Fruit fly (Drosophila melanogaster): ENCODE measurements around the gene CG14313.

DNA sequence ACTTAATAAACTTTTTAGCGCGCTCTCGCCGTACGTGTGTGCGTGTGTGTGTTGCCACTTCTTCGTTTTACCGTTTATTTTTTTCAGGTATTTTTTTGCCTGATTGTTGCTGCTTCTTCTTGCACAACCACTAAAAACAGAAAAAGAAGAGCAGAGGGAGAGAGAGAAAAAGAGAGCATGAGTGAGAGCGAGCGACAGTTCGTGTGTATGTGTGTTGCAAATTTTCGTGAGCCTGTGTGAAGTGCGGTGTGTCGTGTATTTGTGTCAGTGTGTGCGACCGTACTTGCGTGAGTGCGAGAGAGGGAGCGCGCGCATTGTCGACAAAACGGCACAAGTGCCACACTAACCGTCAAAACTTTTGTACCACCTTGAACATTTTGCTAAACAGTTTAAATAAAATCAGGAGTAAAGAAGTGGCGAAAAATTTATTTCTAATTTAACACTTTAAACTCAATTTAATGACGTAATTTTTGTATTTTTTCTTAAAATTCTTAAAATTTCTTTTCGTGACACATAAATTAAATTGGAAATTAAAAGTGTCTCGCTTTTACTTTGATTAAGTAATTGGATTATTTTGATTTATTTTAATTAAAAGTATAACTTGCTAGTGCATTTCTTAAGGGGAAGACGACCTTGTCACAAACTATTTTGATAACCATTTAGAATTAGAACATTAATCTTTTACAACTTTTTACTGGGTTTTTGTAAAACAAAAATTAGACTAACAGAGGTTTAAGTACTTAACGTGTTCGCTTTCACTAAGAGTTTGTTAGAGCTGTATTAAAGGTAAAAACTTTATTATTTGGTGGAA lies 5.4 kb upstream of the CG14313 start:
- TF ChIP-seq Sin3A (optimal IDR thresholded peaks at IDR 0.05) (no peak), psq (optimal IDR thresholded peaks at IDR 0.05) (no peak), insv (optimal IDR thresholded peaks at IDR 0.05) (no peak)

Data from Kc167 (cell line).